Worm (Caenorhabditis elegans): ENCODE data around the gene F14F9.4.

The F14F9.4 gene

DNA sequence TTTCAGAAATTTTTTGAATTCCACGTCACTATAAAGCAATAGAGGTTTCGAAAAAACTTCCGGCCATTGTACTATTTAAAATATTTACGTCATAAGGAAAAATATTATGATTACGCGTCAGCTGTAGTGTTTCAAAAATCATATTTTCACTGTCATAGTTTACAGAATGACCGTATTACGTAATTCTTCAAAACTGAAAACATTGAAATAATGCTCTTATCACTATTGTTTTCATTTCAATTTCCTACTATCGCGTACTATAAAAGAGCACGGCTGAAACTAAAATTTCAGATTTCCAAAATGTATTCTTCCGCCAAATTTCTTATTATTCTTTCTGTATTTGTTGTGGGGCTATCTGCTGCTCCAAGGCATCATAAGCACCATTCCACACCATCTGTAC is 12.0 kb downstream of the F14F9.4 start, which contains the start of gene F14F9.2:
F14F9.2 (plus strand) TSS at position 301 of the 400 bp plus-strand sequence.
- TF ChIP-seq elt-3 (tag; optimal IDR thresholded peaks at IDR 0.05), result no peak
- TF ChIP-seq nhr-12 (tag; optimal IDR thresholded peaks at IDR 0.05), result no peak
- no peak for TF ChIP-seq elt-1 (tag; optimal IDR thresholded peaks at IDR 0.05)
- TF ChIP-seq lin-39 (tag; optimal IDR thresholded peaks at IDR 0.05), result no peak
- TF ChIP-seq ama-1 (optimal IDR thresholded peaks at IDR 0.05), result no peak
- TF ChIP-seq ztf-11 (tag; optimal IDR thresholded peaks at IDR 0.05), result no peak
- no peak for TF ChIP-seq aly-2 (tag; optimal IDR thresholded peaks at IDR 0.05)
- no peak for TF ChIP-seq nhr-77 (tag; optimal IDR thresholded peaks at IDR 0.05)
- no peak for TF ChIP-seq snpc-4 (tag; optimal IDR thresholded peaks at IDR 0.05)
- no peak for TF ChIP-seq ZK546.5 (tag; optimal IDR thresholded peaks at IDR 0.05)
- no peak for TF ChIP-seq ceh-16 (tag; optimal IDR thresholded peaks at IDR 0.05)
- TF ChIP-seq crh-2 (tag; optimal IDR thresholded peaks at IDR 0.05), result no peak
- TF ChIP-seq unc-55 (GFP tag; optimal IDR thresholded peaks at IDR 0.05), result no peak
- TF ChIP-seq nhr-10 (tag; optimal IDR thresholded peaks at IDR 0.05), result no peak
- TF ChIP-seq nhr-25 (tag; optimal IDR thresholded peaks at IDR 0.05), result no peak
- no peak for TF ChIP-seq nhr-21 (tag; optimal IDR thresholded peaks at IDR 0.05)
- TF ChIP-seq nhr-11 (tag; optimal IDR thresholded peaks at IDR 0.05), result no peak
- no peak for TF ChIP-seq Y55F3AM.14 (GFP tag; optimal IDR thresholded peaks at IDR 0.05)
- no peak for TF ChIP-seq egl-27 (tag; optimal IDR thresholded peaks at IDR 0.05)

DNA sequence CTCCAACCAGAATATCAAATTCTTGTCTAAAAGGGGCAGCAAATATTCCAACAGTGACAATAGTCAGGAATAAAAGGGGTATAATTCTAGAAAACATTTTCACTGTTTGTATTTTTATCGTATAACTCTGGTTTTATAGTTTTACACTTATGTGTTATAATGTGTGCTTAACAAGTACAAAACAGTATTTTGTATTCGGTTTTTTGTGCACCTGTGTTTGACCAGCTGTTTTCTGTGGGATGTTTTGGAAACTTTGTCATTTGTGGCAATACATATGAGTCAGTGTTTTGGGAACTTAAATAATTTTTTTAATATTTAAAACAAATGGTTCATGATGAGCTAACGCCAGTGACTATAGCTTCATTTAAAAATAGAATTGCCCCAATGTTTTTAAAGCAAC is 13.9 kb downstream of the F14F9.4 start, which contains the start of gene F14F9.6:
F14F9.6 (minus strand) TSS at position 101 of the 400 bp plus-strand sequence.
- no peak for TF ChIP-seq elt-1 (tag; optimal IDR thresholded peaks at IDR 0.05)
- TF ChIP-seq Y55F3AM.14 (GFP tag; optimal IDR thresholded peaks at IDR 0.05), result no peak
- TF ChIP-seq sem-4 (tag; optimal IDR thresholded peaks at IDR 0.05), result no peak
- TF ChIP-seq mab-5 (tag; optimal IDR thresholded peaks at IDR 0.05), result no peak

DNA sequence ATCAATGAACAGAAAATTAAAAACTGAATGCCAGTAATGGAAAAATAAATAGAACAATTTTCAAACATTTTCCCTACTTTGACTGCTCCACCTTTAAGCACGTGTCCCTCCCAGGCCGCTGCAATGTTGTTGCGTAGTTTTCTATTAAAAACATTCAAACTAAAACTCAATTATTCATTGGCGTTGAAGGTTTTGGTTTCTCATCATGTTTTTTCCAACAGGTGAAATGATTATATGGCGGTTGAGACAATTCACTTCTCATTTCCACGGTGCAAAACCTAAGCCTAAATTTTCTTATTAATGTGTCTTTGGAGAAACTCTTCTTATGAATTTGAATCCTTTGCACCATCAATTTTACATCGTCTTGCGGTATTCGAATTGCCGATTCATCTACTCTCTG is 18.3 kb downstream of the F14F9.4 start, which contains the start of gene srh-130:
srh-130 (plus strand) TSS at position 301 of the 400 bp plus-strand sequence.
- TF ChIP-seq alr-1 (tag; optimal IDR thresholded peaks at IDR 0.05), result no peak
- TF ChIP-seq nhr-129 (tag; optimal IDR thresholded peaks at IDR 0.05), result no peak
- TF ChIP-seq ama-1 (optimal IDR thresholded peaks at IDR 0.05), result no peak

DNA sequence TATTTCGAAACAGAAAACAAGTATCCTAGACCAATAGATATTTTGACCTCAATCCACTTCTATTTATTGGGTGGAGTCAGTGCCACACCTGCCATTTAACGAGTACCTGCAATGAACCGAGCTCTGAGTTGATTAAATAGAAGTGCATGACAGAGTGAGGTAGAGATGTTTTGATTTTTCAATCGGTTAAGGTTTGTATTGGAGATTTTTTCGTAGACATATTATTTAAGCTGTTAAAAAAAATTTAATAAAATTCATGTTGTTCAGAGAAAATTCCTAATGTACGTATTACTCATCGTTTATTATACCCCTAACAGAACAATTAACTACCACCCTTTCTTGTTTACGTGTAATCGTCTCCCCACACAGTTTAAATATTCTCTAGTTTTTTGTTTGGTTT is 23.0 kb downstream of the F14F9.4 start, which contains the start of gene srx-38:
srx-38 (minus strand) TSS at position 101 of the 400 bp plus-strand sequence.
- TF ChIP-seq C34F6.9 (tag; optimal IDR thresholded peaks at IDR 0.05) (no peak), ztf-4 (tag; optimal IDR thresholded peaks at IDR 0.05) (no peak), elt-1 (tag; optimal IDR thresholded peaks at IDR 0.05) (no peak), nhr-10 (tag; optimal IDR thresholded peaks at IDR 0.05) (no peak), F13H6.1 (tag; optimal IDR thresholded peaks at IDR 0.05) (no peak), alr-1 (tag; optimal IDR thresholded peaks at IDR 0.05) (no peak), lsy-2 (tag; optimal IDR thresholded peaks at IDR 0.05) (no peak), nhr-23 (tag; optimal IDR thresholded peaks at IDR 0.05) (no peak), mab-5 (tag; optimal IDR thresholded peaks at IDR 0.05) (no peak), R02D3.7 (tag; optimal IDR thresholded peaks at IDR 0.05) (no peak), snpc-4 (tag; optimal IDR thresholded peaks at IDR 0.05) (no peak), lin-13 (GFP tag; optimal IDR thresholded peaks at IDR 0.05) (no peak), nhr-12 (tag; optimal IDR thresholded peaks at IDR 0.05) (no peak)

DNA sequence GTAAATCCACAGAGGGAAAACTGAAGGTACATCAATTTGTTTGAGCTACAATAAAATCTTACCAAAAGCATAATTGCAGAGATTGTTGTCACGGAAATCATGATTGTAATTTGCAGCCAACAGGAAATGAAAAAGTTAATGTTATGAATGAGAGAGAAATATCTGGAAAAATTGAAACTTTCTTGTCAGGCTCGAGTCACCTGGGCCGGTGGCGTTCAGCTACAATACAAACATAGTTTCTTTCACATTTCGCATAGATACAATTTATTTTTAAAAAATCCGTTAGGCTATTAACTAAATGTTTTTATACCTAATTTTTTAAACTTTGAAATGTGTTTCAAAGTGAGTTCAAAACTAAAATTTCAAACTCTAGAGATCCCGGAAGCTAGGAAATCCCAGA is 25.1 kb downstream of the F14F9.4 start, which contains the start of gene srx-39:
srx-39 (minus strand) TSS at position 101 of the 400 bp plus-strand sequence.
- no peak for TF ChIP-seq nhr-11 (tag; optimal IDR thresholded peaks at IDR 0.05)
- no peak for TF ChIP-seq ztf-1 (GFP tag; conservative IDR thresholded peaks at IDR 0.05)
- no peak for TF ChIP-seq ceh-16 (tag; optimal IDR thresholded peaks at IDR 0.05)
- no peak for TF ChIP-seq F13H6.1 (tag; optimal IDR thresholded peaks at IDR 0.05)
- no peak for TF ChIP-seq ztf-4 (tag; optimal IDR thresholded peaks at IDR 0.05)
- no peak for TF ChIP-seq ZK546.5 (tag; optimal IDR thresholded peaks at IDR 0.05)
- no peak for TF ChIP-seq nhr-6 (tag; optimal IDR thresholded peaks at IDR 0.05)
- no peak for TF ChIP-seq nhr-12 (tag; optimal IDR thresholded peaks at IDR 0.05)
- no peak for TF ChIP-seq sma-3 (GFP tag; optimal IDR thresholded peaks at IDR 0.05)
- TF ChIP-seq nhr-237 (tag; optimal IDR thresholded peaks at IDR 0.05), result no peak
- TF ChIP-seq dmd-4 (tag; optimal IDR thresholded peaks at IDR 0.05), result no peak
- no peak for TF ChIP-seq C34F6.9 (tag; optimal IDR thresholded peaks at IDR 0.05)
- no peak for TF ChIP-seq elt-3 (tag; optimal IDR thresholded peaks at IDR 0.05)
- TF ChIP-seq nhr-77 (tag; optimal IDR thresholded peaks at IDR 0.05), result no peak
- TF ChIP-seq sma-9 (GFP tag; optimal IDR thresholded peaks at IDR 0.05), result no peak
- TF ChIP-seq sma-9 (tag; optimal IDR thresholded peaks at IDR 0.05), result no peak
- no peak for TF ChIP-seq unc-39 (tag; optimal IDR thresholded peaks at IDR 0.05)
- no peak for TF ChIP-seq unc-62 (GFP tag; optimal IDR thresholded peaks at IDR 0.05)
- TF ChIP-seq nhr-10 (tag; optimal IDR thresholded peaks at IDR 0.05), result no peak
- TF ChIP-seq ztf-11 (tag; optimal IDR thresholded peaks at IDR 0.05), result no peak
- TF ChIP-seq blmp-1 (tag; optimal IDR thresholded peaks at IDR 0.05; ENCODE audit: insufficient read depth), result no peak
